Worm (Caenorhabditis elegans): Measurements from ENCODE around the gene ZK84.4.
"Not testable (repeated sequence)": the region's sequence is repeated elsewhere in the genome, so short reads cannot be mapped to it uniquely, and the experiment has no call there.

ce11 chrII:6008887-6009286, at the start of gene ZK84.4:
- TF ChIP-seq flt-1 (GFP tag; IDR thresholded peaks at IDR 0.05); klf-2 (GFP tag; conservative IDR thresholded peaks at IDR 0.05); tab-1 (GFP tag; IDR thresholded peaks at IDR 0.05): not testable (repeated sequence)

Data from whole organism, midembryonic.